Worm (Caenorhabditis elegans) whole organism, late embryonic: ENCODE measurements around the gene C27A2.8.
A peak's percentile ranks its signal among the peaks of the same experiment; 100 is the strongest.

Experiments
- C08G9.2 ChIP-seq: sonication (generic microtip); optimal IDR thresholded peaks from 2 replicates; lab custom pipeline; 2016; ENCODE audit warnings: mild to moderate bottlenecking, missing genetic modification characterization, moderate library complexity, missing compliant biosample characterization
- C38D4.7 ChIP-seq: fragments of 200-800 bp; sonication (Bioruptor generic); optimal IDR thresholded peaks from 2 replicates; lab custom pipeline; 2018; ENCODE audit warnings: mild to moderate bottlenecking, missing genetic modification characterization, moderate library complexity, missing compliant biosample characterization
- K09A11.1 ChIP-seq: sonication (generic microtip); optimal IDR thresholded peaks from 2 replicates; lab custom pipeline; 2017; ENCODE audit warnings: antibody characterized with exemption, mild to moderate bottlenecking, missing genetic modification characterization, missing compliant biosample characterization; ENCODE audit not compliant: insufficient read depth
- T23F11.4 ChIP-seq: fragments of 200-800 bp; sonication (Bioruptor generic); optimal IDR thresholded peaks from 2 replicates; lab custom pipeline; 2018; ENCODE audit warnings: mild to moderate bottlenecking, missing genetic modification characterization, missing compliant biosample characterization
- Y22D7AL.16 ChIP-seq: sonication (generic microtip); optimal IDR thresholded peaks from 2 replicates; lab custom pipeline; 2016; ENCODE audit warnings: missing genetic modification characterization, missing compliant biosample characterization
- ama-1 ChIP-seq: fragments of 150-350 bp; optimal IDR thresholded peaks from 2 replicates; lab custom pipeline; 2014
- ceh-18 ChIP-seq: sonication (generic microtip); optimal IDR thresholded peaks from 2 replicates; lab custom pipeline; 2016; ENCODE audit warnings: missing genetic modification characterization, missing compliant biosample characterization
- ceh-19 ChIP-seq: fragments of 200-800 bp; sonication (Bioruptor generic); optimal IDR thresholded peaks from 2 replicates; lab custom pipeline; 2018; ENCODE audit warnings: mild to moderate bottlenecking, missing genetic modification characterization, missing compliant biosample characterization
- ceh-2 ChIP-seq: sonication (generic microtip); optimal IDR thresholded peaks from 2 replicates; lab custom pipeline; 2016; ENCODE audit warnings: missing genotype, missing genetic modification characterization, missing compliant biosample characterization
- ceh-22 ChIP-seq: sonication (generic microtip); optimal IDR thresholded peaks from 2 replicates; lab custom pipeline; 2017; ENCODE audit warnings: missing biosample characterization, missing genetic modification characterization
- ceh-24 ChIP-seq: sonication (generic microtip); optimal IDR thresholded peaks from 2 replicates; lab custom pipeline; 2016; ENCODE audit warnings: mild to moderate bottlenecking, missing genetic modification characterization, missing compliant biosample characterization
- ceh-30 ChIP-seq: fragments of 150-350 bp; optimal IDR thresholded peaks from 2 replicates; lab custom pipeline; 2014; ENCODE audit warnings: missing biosample characterization, missing genetic modification characterization
- ceh-31 ChIP-seq: sonication (generic microtip); optimal IDR thresholded peaks from 2 replicates; lab custom pipeline; 2016; ENCODE audit warnings: missing genetic modification characterization, missing compliant biosample characterization
- ceh-45 ChIP-seq: fragments of 200-800 bp; sonication (Bioruptor generic); IDR thresholded peaks from 2 replicates; pipeline ENCODE4 v1.3.6; 2022; ENCODE audit warnings: missing genetic modification reagents, missing genetic modification characterization, missing compliant biosample characterization
- ceh-48 ChIP-seq: sonication (generic microtip); optimal IDR thresholded peaks from 2 replicates; lab custom pipeline; 2016; ENCODE audit warnings: missing genetic modification characterization, inconsistent platforms, missing compliant biosample characterization
- ceh-6 ChIP-seq: fragments of 200-800 bp; sonication (Bioruptor generic); optimal IDR thresholded peaks from 2 replicates; lab custom pipeline; 2018; ENCODE audit warnings: mild to moderate bottlenecking, missing genetic modification characterization, missing compliant biosample characterization
- dmd-4 ChIP-seq: sonication (generic microtip); optimal IDR thresholded peaks from 2 replicates; lab custom pipeline; 2016; ENCODE audit warnings: borderline replicate concordance, missing genetic modification characterization, missing compliant biosample characterization
- elt-2 ChIP-seq: sonication (generic microtip); optimal IDR thresholded peaks from 2 replicates; lab custom pipeline; 2016; ENCODE audit warnings: missing genetic modification reagents, missing genetic modification characterization, missing compliant biosample characterization
- ets-4 ChIP-seq: sonication (generic microtip); optimal IDR thresholded peaks from 2 replicates; lab custom pipeline; 2016; ENCODE audit warnings: missing genetic modification characterization, missing compliant biosample characterization
- eyg-1 ChIP-seq: sonication (generic microtip); optimal IDR thresholded peaks from 2 replicates; lab custom pipeline; 2016; ENCODE audit warnings: missing genotype, missing genetic modification characterization, missing compliant biosample characterization
- fax-1 ChIP-seq: sonication (generic microtip); optimal IDR thresholded peaks from 2 replicates; lab custom pipeline; 2016; ENCODE audit warnings: missing genotype, missing genetic modification characterization, missing compliant biosample characterization
- hlh-13 ChIP-seq: fragments of 200-800 bp; sonication (Bioruptor generic); optimal IDR thresholded peaks from 2 replicates; lab custom pipeline; 2018; ENCODE audit warnings: mild to moderate bottlenecking, missing genetic modification characterization, missing compliant biosample characterization
- hlh-15 ChIP-seq: sonication (generic microtip); optimal IDR thresholded peaks from 2 replicates; lab custom pipeline; 2016; ENCODE audit warnings: missing genetic modification characterization, missing compliant biosample characterization
- hlh-30 ChIP-seq: sonication (generic microtip); optimal IDR thresholded peaks from 2 replicates; lab custom pipeline; 2017; ENCODE audit warnings: antibody characterized with exemption, missing genetic modification characterization, missing compliant biosample characterization; ENCODE audit not compliant: insufficient read depth
- hlh-6 ChIP-seq: sonication (generic microtip); optimal IDR thresholded peaks from 2 replicates; lab custom pipeline; 2016; ENCODE audit warnings: missing genotype, missing genetic modification characterization, missing compliant biosample characterization
- lim-6 ChIP-seq: sonication (generic microtip); optimal IDR thresholded peaks from 2 replicates; lab custom pipeline; 2016; ENCODE audit warnings: missing genetic modification characterization, missing compliant biosample characterization
- lin-11 ChIP-seq: fragments of 200-800 bp; sonication (Bioruptor generic); optimal IDR thresholded peaks from 2 replicates; lab custom pipeline; 2018; ENCODE audit warnings: mild to moderate bottlenecking, missing genetic modification characterization, missing compliant biosample characterization
- madf-2 ChIP-seq: sonication (generic microtip); optimal IDR thresholded peaks from 2 replicates; lab custom pipeline; 2017; ENCODE audit warnings: missing genetic modification characterization, missing compliant biosample characterization
- mec-3 ChIP-seq: sonication (generic microtip); optimal IDR thresholded peaks from 2 replicates; lab custom pipeline; 2016; ENCODE audit warnings: borderline replicate concordance, missing genetic modification characterization, missing compliant biosample characterization
- nhr-232 ChIP-seq: sonication (generic microtip); optimal IDR thresholded peaks from 2 replicates; lab custom pipeline; 2016; ENCODE audit warnings: missing genetic modification characterization, missing compliant biosample characterization
- npax-4 ChIP-seq: sonication (generic microtip); optimal IDR thresholded peaks from 2 replicates; lab custom pipeline; 2016; ENCODE audit warnings: missing genetic modification characterization, missing compliant biosample characterization
- pag-3 ChIP-seq: sonication (generic microtip); optimal IDR thresholded peaks from 2 replicates; lab custom pipeline; 2016; ENCODE audit warnings: missing compliant biosample characterization, missing genetic modification characterization, borderline replicate concordance
- pha-2 ChIP-seq: sonication (generic microtip); optimal IDR thresholded peaks from 2 replicates; lab custom pipeline; 2017; ENCODE audit warnings: mild to moderate bottlenecking, missing genetic modification characterization, missing compliant biosample characterization
- pros-1 ChIP-seq: fragments of 150-350 bp; optimal IDR thresholded peaks from 2 replicates; lab custom pipeline; 2014; ENCODE audit warnings: missing biosample characterization, missing genetic modification reagents, missing genetic modification characterization
- ref-2 ChIP-seq: sonication (generic microtip); optimal IDR thresholded peaks from 2 replicates; lab custom pipeline; 2016; ENCODE audit warnings: missing genetic modification characterization, missing compliant biosample characterization
- rnt-1 ChIP-seq: sonication (generic microtip); optimal IDR thresholded peaks from 2 replicates; lab custom pipeline; 2016; ENCODE audit warnings: missing genetic modification characterization, missing compliant biosample characterization
- sdc-2 ChIP-seq: sonication (generic microtip); optimal IDR thresholded peaks from 2 replicates; lab custom pipeline; 2016; ENCODE audit warnings: missing genotype, missing genetic modification characterization, missing compliant biosample characterization
- sox-2 ChIP-seq: fragments of 200-800 bp; sonication (Bioruptor generic); IDR thresholded peaks from 2 replicates; pipeline ENCODE4 v1.3.6; 2022; ENCODE audit warnings: missing genetic modification reagents, missing genetic modification characterization, missing compliant biosample characterization
- sox-4 ChIP-seq: sonication (generic microtip); optimal IDR thresholded peaks from 2 replicates; lab custom pipeline; 2017; ENCODE audit warnings: mild to moderate bottlenecking, missing genetic modification characterization, inconsistent platforms, missing compliant biosample characterization
- syd-9 ChIP-seq: sonication (generic microtip); optimal IDR thresholded peaks from 2 replicates; lab custom pipeline; 2016; ENCODE audit warnings: mild to moderate bottlenecking, missing genetic modification characterization, moderate library complexity, missing compliant biosample characterization
- tbx-2 ChIP-seq: sonication (generic microtip); optimal IDR thresholded peaks from 2 replicates; lab custom pipeline; 2016; ENCODE audit warnings: missing genetic modification characterization, missing compliant biosample characterization
- tbx-7 ChIP-seq: sonication (generic microtip); optimal IDR thresholded peaks from 2 replicates; lab custom pipeline; 2016; ENCODE audit warnings: missing genotype, missing genetic modification characterization, missing compliant biosample characterization
- zip-5 ChIP-seq: sonication (generic microtip); optimal IDR thresholded peaks from 2 replicates; lab custom pipeline; 2016; ENCODE audit warnings: missing genetic modification characterization, missing compliant biosample characterization
- ztf-16 ChIP-seq: sonication (generic microtip); optimal IDR thresholded peaks from 2 replicates; lab custom pipeline; 2017; ENCODE audit warnings: missing genetic modification characterization, missing compliant biosample characterization

The C27A2.8 gene

DNA sequence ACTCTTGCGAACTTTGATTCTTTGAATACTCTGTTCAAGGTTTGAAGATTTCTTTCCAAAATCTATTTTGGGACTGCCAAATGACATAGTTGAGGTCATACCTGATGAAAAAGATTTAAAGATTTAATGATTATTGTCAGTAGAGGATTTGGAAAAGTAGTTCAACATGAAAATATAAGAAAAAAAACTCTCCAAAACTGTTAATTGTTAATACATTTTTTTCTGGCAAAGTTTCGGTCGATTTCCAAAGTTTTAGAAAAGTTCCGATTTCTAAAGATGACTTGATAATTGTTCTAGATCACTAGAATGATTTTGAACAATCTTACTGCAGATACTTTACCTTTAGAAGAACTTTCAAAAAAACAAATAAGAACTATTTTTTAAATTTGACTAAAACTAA lies 3.4 kb upstream of the C27A2.8 start, which contains the start of gene C27A2.7:
Gene C27A2.7, minus strand, starts transcription at position 101 of the 400 bp plus-strand sequence.
- TF ChIP-seq hlh-30 (tag; lab: Kevin White, UChicago): no peak
- TF ChIP-seq sox-4 (tag; lab: Kevin White, UChicago): no peak
- no peak for TF ChIP-seq hlh-15 (tag; lab: Kevin White, UChicago)
- TF ChIP-seq C08G9.2 (tag; lab: Kevin White, UChicago): no peak
- TF ChIP-seq K09A11.1 (tag; lab: Kevin White, UChicago): no peak
- TF ChIP-seq ceh-19 (GFP tag; lab: Kevin White, UChicago): no peak
- TF ChIP-seq ceh-6 (GFP tag; lab: Kevin White, UChicago): no peak
- TF ChIP-seq pag-3 (tag; lab: Kevin White, UChicago): no peak
- TF ChIP-seq madf-2 (tag; lab: Kevin White, UChicago): no peak
- TF ChIP-seq ceh-31 (tag; lab: Kevin White, UChicago): no peak
- TF ChIP-seq mec-3: no peak
- TF ChIP-seq tbx-2 (tag; lab: Kevin White, UChicago): no peak

DNA sequence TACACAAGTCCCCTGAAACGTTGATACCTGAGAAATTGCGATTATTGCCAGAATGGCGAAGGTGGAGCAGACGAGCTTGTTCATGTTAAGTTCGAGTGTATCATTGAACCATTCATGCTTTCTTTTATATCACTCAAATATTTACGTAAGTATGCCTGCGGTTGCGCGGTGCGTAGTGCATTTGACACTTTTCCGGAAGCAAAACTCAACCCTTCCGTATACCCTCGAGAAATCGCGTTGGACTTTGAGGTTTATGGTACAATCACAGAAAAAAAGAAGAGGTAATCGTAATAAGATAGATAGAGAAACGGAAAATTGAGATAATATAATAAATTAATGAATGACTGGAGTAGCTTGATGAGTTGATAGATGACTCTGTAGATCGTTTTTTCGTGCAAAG lies 1.7 kb upstream of the C27A2.8 start, which contains the start of gene idpb-2:
Gene idpb-2, minus strand, starts transcription at position 101 of the 400 bp plus-strand sequence.
- TF ChIP-seq tbx-7 (no peak), syd-9 (tag; lab: Kevin White, UChicago) (no peak), dmd-4 (no peak)

DNA sequence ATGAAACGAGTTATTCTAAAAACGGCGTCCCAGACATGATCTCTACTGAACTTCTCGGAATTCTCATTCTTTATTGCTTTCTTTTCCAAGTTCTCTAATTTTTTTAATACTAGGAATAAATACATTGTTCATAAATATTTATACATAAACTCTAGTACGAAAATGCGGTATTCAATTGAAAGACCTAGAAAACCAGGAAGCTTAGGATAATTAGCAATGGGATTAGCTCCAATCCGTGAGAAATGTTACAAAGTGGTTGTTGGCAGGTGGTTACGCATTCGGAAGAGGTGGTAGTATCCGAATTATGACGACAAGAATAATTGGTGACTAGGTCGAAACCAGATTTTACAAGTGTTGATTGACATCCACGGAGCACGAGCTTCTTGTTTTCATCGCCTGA lies 876 bp downstream of the C27A2.8 start:
- TF ChIP-seq pros-1: no peak
- no peak for TF ChIP-seq T23F11.4 (GFP tag; lab: Kevin White, UChicago)
- no peak for TF ChIP-seq mec-3
- TF ChIP-seq ztf-16: no peak
- TF ChIP-seq rnt-1 (tag; lab: Kevin White, UChicago): no peak
- no peak for TF ChIP-seq pag-3 (tag; lab: Kevin White, UChicago)
- TF ChIP-seq ceh-19 (GFP tag; lab: Kevin White, UChicago): no peak
- TF ChIP-seq ceh-2 (tag; lab: Kevin White, UChicago): no peak
- TF ChIP-seq Y22D7AL.16 (tag; lab: Kevin White, UChicago): no peak

- peak; percentile 52 for TF ChIP-seq rnt-1 (tag; lab: Kevin White, UChicago)
- no peak for TF ChIP-seq nhr-232 (tag; lab: Kevin White, UChicago)
- TF ChIP-seq ceh-45: no peak
- TF ChIP-seq ama-1: no peak
- TF ChIP-seq syd-9 (tag; lab: Kevin White, UChicago): no peak
- TF ChIP-seq pros-1: no peak
- TF ChIP-seq ceh-24: no peak
- TF ChIP-seq T23F11.4 (GFP tag; lab: Kevin White, UChicago): no peak
- no peak for TF ChIP-seq sdc-2 (tag; lab: Kevin White, UChicago)
- no peak for TF ChIP-seq elt-2 (tag; lab: Kevin White, UChicago)
- no peak for TF ChIP-seq pha-2 (tag; lab: Kevin White, UChicago)
- no peak for TF ChIP-seq sox-2 (GFP tag; lab: Robert Waterston, UW)
- peak; percentile 58 for TF ChIP-seq fax-1 (tag; lab: Kevin White, UChicago)
- no peak for TF ChIP-seq madf-2 (tag; lab: Kevin White, UChicago)
- TF ChIP-seq ref-2 (tag; lab: Kevin White, UChicago): no peak
- no peak for TF ChIP-seq pag-3 (tag; lab: Kevin White, UChicago)
- TF ChIP-seq lim-6 (tag; lab: Kevin White, UChicago): peak; percentile 25
- no peak for TF ChIP-seq ceh-30
- peak; percentile 73 for TF ChIP-seq tbx-2 (tag; lab: Kevin White, UChicago)
- no peak for TF ChIP-seq hlh-13 (GFP tag; lab: Kevin White, UChicago)
- peak; percentile 43 for TF ChIP-seq zip-5 (tag; lab: Kevin White, UChicago)
- TF ChIP-seq C38D4.7 (GFP tag; lab: Kevin White, UChicago): no peak
- no peak for TF ChIP-seq ceh-48 (tag; lab: Kevin White, UChicago)
- no peak for TF ChIP-seq mec-3
- TF ChIP-seq eyg-1 (tag; lab: Kevin White, UChicago): no peak
- no peak for TF ChIP-seq hlh-6 (tag; lab: Kevin White, UChicago)
- TF ChIP-seq lin-11: no peak
- TF ChIP-seq hlh-30 (tag; lab: Kevin White, UChicago): no peak
- TF ChIP-seq ceh-18 (tag; lab: Kevin White, UChicago): no peak
- no peak for TF ChIP-seq sox-4 (tag; lab: Kevin White, UChicago)
- TF ChIP-seq npax-4 (tag; lab: Kevin White, UChicago): no peak
- peak; percentile 57 for TF ChIP-seq ets-4 (tag; lab: Kevin White, UChicago)
- no peak for TF ChIP-seq ceh-22 (tag; lab: Kevin White, UChicago)
- peak; percentile 14 for TF ChIP-seq ztf-16
- no peak for TF ChIP-seq K09A11.1 (tag; lab: Kevin White, UChicago)
Observed at ce11 chrII:5061794-5062368, 6.0 kb downstream of the C27A2.8 start, which contains the start of gene smc-5. smc-5 (plus strand) TSS chrII:5062125.
